Fruit fly (Drosophila melanogaster) whole organism, adult: ENCODE measurements around the gene qtc.

Experiments used
- CG1620 ChIP-seq: fragments of 200-800 bp; sonication (Bioruptor generic); optimal IDR thresholded peaks from 2 replicates; lab custom pipeline; 2016; ENCODE audit warnings: missing biosample characterization, missing genetic modification characterization
- CG5204 ChIP-seq: fragments of 200-800 bp; sonication (Bioruptor generic); optimal IDR thresholded peaks from 2 replicates; lab custom pipeline; 2016; ENCODE audit warnings: missing biosample characterization, missing genetic modification characterization
- CG7045 ChIP-seq: fragments of 200-800 bp; sonication (Bioruptor generic); optimal IDR thresholded peaks from 2 replicates; lab custom pipeline; 2017; ENCODE audit warnings: missing biosample characterization, mild to moderate bottlenecking, missing genetic modification characterization
- CG7101 ChIP-seq: fragments of 200-800 bp; sonication (Bioruptor generic); optimal IDR thresholded peaks from 2 replicates; lab custom pipeline; 2018; ENCODE audit warnings: missing biosample characterization, mild to moderate bottlenecking, missing genetic modification characterization, moderate library complexity
- Clk ChIP-seq: fragments of 200-800 bp; sonication (Bioruptor generic); optimal IDR thresholded peaks from 2 replicates; lab custom pipeline; 2017; ENCODE audit warnings: missing biosample characterization, missing genetic modification characterization
- Mnt ChIP-seq: fragments of 200-800 bp; sonication (Bioruptor generic); optimal IDR thresholded peaks from 2 replicates; lab custom pipeline; 2016; ENCODE audit warnings: missing biosample characterization, mild to moderate bottlenecking, missing genetic modification characterization
- cic ChIP-seq: fragments of 200-800 bp; sonication (Bioruptor generic); optimal IDR thresholded peaks from 2 replicates; lab custom pipeline; 2017; ENCODE audit warnings: missing biosample characterization, mild to moderate bottlenecking, missing genetic modification characterization, moderate library complexity
- cnc ChIP-seq, 2 experiments: fragments of >200 bp; optimal IDR thresholded peaks; 2 replicates each; lab custom pipeline; 2017
- kay ChIP-seq: fragments of 200-800 bp; sonication (Bioruptor generic); peaks from one replicate; lab custom pipeline; 2016; ENCODE audit warnings: missing biosample characterization, missing genetic modification characterization, borderline replicate concordance
- ovo ChIP-seq: fragments of 200-800 bp; sonication (Bioruptor generic); optimal IDR thresholded peaks from 2 replicates; lab custom pipeline; 2016; ENCODE audit warnings: missing biosample characterization, missing genetic modification characterization
- pad ChIP-seq: fragments of 200-800 bp; sonication (Bioruptor generic); optimal IDR thresholded peaks from 3 replicates; lab custom pipeline; 2017; ENCODE audit warnings: missing biosample characterization, missing genetic modification characterization, mild to moderate bottlenecking, moderate library complexity, missing genetic modification reagents
- tj ChIP-seq: fragments of 200-800 bp; sonication (Bioruptor generic); optimal IDR thresholded peaks from 3 replicates; lab custom pipeline; 2017; ENCODE audit warnings: missing biosample characterization, mild to moderate bottlenecking, missing genetic modification characterization, moderate library complexity
- toe ChIP-seq: fragments of 200-800 bp; sonication (Bioruptor generic); optimal IDR thresholded peaks from 2 replicates; lab custom pipeline; 2016; ENCODE audit warnings: missing biosample characterization, missing genetic modification characterization

DNA sequence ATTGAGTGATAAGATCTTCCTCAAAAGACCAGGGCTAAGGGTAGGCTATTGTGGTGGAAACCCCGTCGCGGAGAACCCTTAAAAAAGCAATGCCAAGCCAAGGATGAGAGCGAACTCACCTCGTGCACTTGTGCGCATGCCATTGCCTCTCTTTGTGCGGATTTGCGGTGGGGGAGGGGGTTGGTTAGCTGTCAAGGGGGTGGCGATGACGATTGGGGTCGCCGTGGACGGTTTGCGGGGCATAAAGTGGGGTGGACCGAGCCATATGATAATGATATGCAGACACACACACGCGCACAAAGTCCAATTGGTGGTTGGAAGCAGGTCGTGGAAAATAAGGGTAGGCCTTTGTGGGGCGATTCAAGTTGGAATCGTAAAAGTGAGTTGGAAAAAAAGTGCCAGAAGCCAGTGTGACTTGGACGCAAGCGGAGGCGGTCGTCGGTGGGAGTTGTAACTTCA lies 23.2 kb upstream of the qtc start, which contains the start of the genes CG14042 and SP555:
- TF ChIP-seq CG7045 (no peak), cic (GFP tag; lab: Kevin White, UChicago) (no peak), CG7101 (no peak), tj (no peak), kay (GFP tag; lab: Kevin White, UChicago) (no peak), CG5204 (GFP tag; lab: Kevin White, UChicago) (no peak), cnc (optimal IDR thresholded peaks at IDR 0.05; lab: Kevin White, UChicago) (no peak), toe (GFP tag; lab: Kevin White, UChicago) (no peak), Mnt (no peak), CG1620 (GFP tag; lab: Kevin White, UChicago) (no peak), pad (GFP tag; lab: Kevin White, UChicago) (peak; percentile 18), ovo (GFP tag; lab: Kevin White, UChicago) (no peak), Clk (no peak)
